Worm (Caenorhabditis elegans) whole organism, late embryonic: ENCODE measurements around the gene Y66D12A.10.

Source experiments
- C08G9.2 ChIP-seq: sonication (generic microtip); optimal IDR thresholded peaks from 2 replicates; lab custom pipeline; 2016; ENCODE audit warnings: mild to moderate bottlenecking, missing genetic modification characterization, moderate library complexity, missing compliant biosample characterization
- C38D4.7 ChIP-seq: fragments of 200-800 bp; sonication (Bioruptor generic); optimal IDR thresholded peaks from 2 replicates; lab custom pipeline; 2018; ENCODE audit warnings: mild to moderate bottlenecking, missing genetic modification characterization, moderate library complexity, missing compliant biosample characterization
- F13H6.1 ChIP-seq: sonication (generic microtip); optimal IDR thresholded peaks from 2 replicates; lab custom pipeline; 2016; ENCODE audit warnings: missing genetic modification characterization, missing compliant biosample characterization
- K02D7.2 ChIP-seq: sonication (generic microtip); optimal IDR thresholded peaks from 2 replicates; lab custom pipeline; 2017; ENCODE audit warnings: mild to moderate bottlenecking, missing genetic modification characterization, missing compliant biosample characterization
- K09A11.1 ChIP-seq: sonication (generic microtip); optimal IDR thresholded peaks from 2 replicates; lab custom pipeline; 2017; ENCODE audit warnings: antibody characterized with exemption, mild to moderate bottlenecking, missing genetic modification characterization, missing compliant biosample characterization; ENCODE audit not compliant: insufficient read depth
- ahr-1 ChIP-seq: sonication (generic microtip); optimal IDR thresholded peaks from 2 replicates; lab custom pipeline; 2016; ENCODE audit warnings: missing genetic modification characterization, missing compliant biosample characterization
- ama-1 ChIP-seq: fragments of 150-350 bp; optimal IDR thresholded peaks from 2 replicates; lab custom pipeline; 2014
- ceh-14 ChIP-seq: sonication (generic microtip); optimal IDR thresholded peaks from 2 replicates; lab custom pipeline; 2016; ENCODE audit warnings: missing genotype, missing genetic modification characterization, missing compliant biosample characterization
- ceh-19 ChIP-seq: fragments of 200-800 bp; sonication (Bioruptor generic); optimal IDR thresholded peaks from 2 replicates; lab custom pipeline; 2018; ENCODE audit warnings: mild to moderate bottlenecking, missing genetic modification characterization, missing compliant biosample characterization
- ceh-24 ChIP-seq: sonication (generic microtip); optimal IDR thresholded peaks from 2 replicates; lab custom pipeline; 2016; ENCODE audit warnings: mild to moderate bottlenecking, missing genetic modification characterization, missing compliant biosample characterization
- ceh-31 ChIP-seq: sonication (generic microtip); optimal IDR thresholded peaks from 2 replicates; lab custom pipeline; 2016; ENCODE audit warnings: missing genetic modification characterization, missing compliant biosample characterization
- ceh-48 ChIP-seq: sonication (generic microtip); optimal IDR thresholded peaks from 2 replicates; lab custom pipeline; 2016; ENCODE audit warnings: missing genetic modification characterization, inconsistent platforms, missing compliant biosample characterization
- ceh-9 ChIP-seq: sonication (generic microtip); optimal IDR thresholded peaks from 2 replicates; lab custom pipeline; 2016; ENCODE audit warnings: mild to moderate bottlenecking, missing genetic modification characterization, inconsistent platforms, missing compliant biosample characterization
- elt-2 ChIP-seq: sonication (generic microtip); optimal IDR thresholded peaks from 2 replicates; lab custom pipeline; 2016; ENCODE audit warnings: missing genetic modification reagents, missing genetic modification characterization, missing compliant biosample characterization
- fax-1 ChIP-seq: sonication (generic microtip); optimal IDR thresholded peaks from 2 replicates; lab custom pipeline; 2016; ENCODE audit warnings: missing genotype, missing genetic modification characterization, missing compliant biosample characterization
- fkh-6 ChIP-seq: sonication (generic microtip); optimal IDR thresholded peaks from 2 replicates; lab custom pipeline; 2016; ENCODE audit warnings: missing genetic modification characterization, missing compliant biosample characterization
- gmeb-2 ChIP-seq: sonication (generic microtip); optimal IDR thresholded peaks from 2 replicates; lab custom pipeline; 2016; ENCODE audit warnings: missing genetic modification characterization, inconsistent platforms, missing compliant biosample characterization
- hlh-13 ChIP-seq: fragments of 200-800 bp; sonication (Bioruptor generic); optimal IDR thresholded peaks from 2 replicates; lab custom pipeline; 2018; ENCODE audit warnings: mild to moderate bottlenecking, missing genetic modification characterization, missing compliant biosample characterization
- hlh-15 ChIP-seq: sonication (generic microtip); optimal IDR thresholded peaks from 2 replicates; lab custom pipeline; 2016; ENCODE audit warnings: missing genetic modification characterization, missing compliant biosample characterization
- hlh-6 ChIP-seq: sonication (generic microtip); optimal IDR thresholded peaks from 2 replicates; lab custom pipeline; 2016; ENCODE audit warnings: missing genotype, missing genetic modification characterization, missing compliant biosample characterization
- lim-6 ChIP-seq: sonication (generic microtip); optimal IDR thresholded peaks from 2 replicates; lab custom pipeline; 2016; ENCODE audit warnings: missing genetic modification characterization, missing compliant biosample characterization
- mec-3 ChIP-seq: sonication (generic microtip); optimal IDR thresholded peaks from 2 replicates; lab custom pipeline; 2016; ENCODE audit warnings: borderline replicate concordance, missing genetic modification characterization, missing compliant biosample characterization
- nfya-1 ChIP-seq: sonication (generic microtip); optimal IDR thresholded peaks from 2 replicates; lab custom pipeline; 2017; ENCODE audit warnings: missing genetic modification characterization, mild to moderate bottlenecking, missing compliant biosample characterization, antibody characterized with exemption, moderate library complexity
- nhr-11 ChIP-seq: fragments of 150-350 bp; optimal IDR thresholded peaks from 2 replicates; lab custom pipeline; 2014; ENCODE audit warnings: missing biosample characterization, missing genetic modification characterization
- nhr-232 ChIP-seq: sonication (generic microtip); optimal IDR thresholded peaks from 2 replicates; lab custom pipeline; 2016; ENCODE audit warnings: missing genetic modification characterization, missing compliant biosample characterization
- npax-4 ChIP-seq: sonication (generic microtip); optimal IDR thresholded peaks from 2 replicates; lab custom pipeline; 2016; ENCODE audit warnings: missing genetic modification characterization, missing compliant biosample characterization
- odd-2 ChIP-seq: sonication (generic microtip); optimal IDR thresholded peaks from 2 replicates; lab custom pipeline; 2017; ENCODE audit warnings: antibody characterized with exemption, mild to moderate bottlenecking, missing genetic modification characterization, missing compliant biosample characterization
- pha-2 ChIP-seq: sonication (generic microtip); optimal IDR thresholded peaks from 2 replicates; lab custom pipeline; 2017; ENCODE audit warnings: mild to moderate bottlenecking, missing genetic modification characterization, missing compliant biosample characterization
- pha-4 ChIP-seq: fragments of 150-350 bp; optimal IDR thresholded peaks from 2 replicates; lab custom pipeline; 2018; ENCODE audit warnings: missing biosample characterization, missing genetic modification reagents, missing genetic modification characterization
- pros-1 ChIP-seq: fragments of 150-350 bp; optimal IDR thresholded peaks from 2 replicates; lab custom pipeline; 2014; ENCODE audit warnings: missing biosample characterization, missing genetic modification reagents, missing genetic modification characterization
- sox-2 ChIP-seq: fragments of 200-800 bp; sonication (Bioruptor generic); IDR thresholded peaks from 2 replicates; pipeline ENCODE4 v1.3.6; 2022; ENCODE audit warnings: missing genetic modification reagents, missing genetic modification characterization, missing compliant biosample characterization
- sox-4 ChIP-seq: sonication (generic microtip); optimal IDR thresholded peaks from 2 replicates; lab custom pipeline; 2017; ENCODE audit warnings: mild to moderate bottlenecking, missing genetic modification characterization, inconsistent platforms, missing compliant biosample characterization
- syd-9 ChIP-seq: sonication (generic microtip); optimal IDR thresholded peaks from 2 replicates; lab custom pipeline; 2016; ENCODE audit warnings: mild to moderate bottlenecking, missing genetic modification characterization, moderate library complexity, missing compliant biosample characterization
- tbx-7 ChIP-seq: sonication (generic microtip); optimal IDR thresholded peaks from 2 replicates; lab custom pipeline; 2016; ENCODE audit warnings: missing genotype, missing genetic modification characterization, missing compliant biosample characterization
- unc-55 ChIP-seq: sonication (generic microtip); optimal IDR thresholded peaks from 2 replicates; lab custom pipeline; 2017; ENCODE audit warnings: missing biosample characterization, missing genetic modification reagents, missing genetic modification characterization

The Y66D12A.10 gene

ce11 chrIII:11581372-11581771 lies 15.7 kb downstream of the Y66D12A.10 start, which contains the start of the genes Y66D12A.6 and ceh-92:
Y66D12A.6 (minus strand) TSS chrIII:11581402.
ceh-92 (plus strand) TSS chrIII:11581600.
- TF ChIP-seq syd-9 (tag; lab: Kevin White, UChicago) (no peak), ceh-48 (no peak), hlh-13 (GFP tag; lab: Kevin White, UChicago) (no peak), F13H6.1 (no peak), hlh-15 (no peak), ceh-14 (tag; lab: Kevin White, UChicago) (no peak), sox-4 (no peak)

ce11 chrIII:11582569-11582968 lies 16.9 kb downstream of the Y66D12A.10 start:
- TF ChIP-seq pha-2 (tag; lab: Kevin White, UChicago) (no peak), nfya-1 (tag; lab: Kevin White, UChicago) (peak; percentile 86)

- TF ChIP-seq lim-6 (tag; lab: Kevin White, UChicago), result no peak
- TF ChIP-seq K02D7.2 (tag; lab: Kevin White, UChicago), result no peak
Measured at ce11 chrIII:11588911-11589310, 23.2 kb downstream of the Y66D12A.10 start, which contains the start of gene Y66D12A.3. Y66D12A.3 (plus strand) TSS chrIII:11589211.

ce11 chrIII:11589311-11589710 lies 23.6 kb downstream of the Y66D12A.10 start:
- TF ChIP-seq nfya-1 (tag; lab: Kevin White, UChicago) (peak; percentile 63), gmeb-2 (tag; lab: Kevin White, UChicago) (no peak), odd-2 (tag; lab: Kevin White, UChicago) (no peak)

- TF ChIP-seq ahr-1 (tag; lab: Kevin White, UChicago), result no peak
Measured at ce11 chrIII:11590255-11590654, 24.6 kb downstream of the Y66D12A.10 start.

- TF ChIP-seq hlh-6 (no peak), ceh-48 (peak; percentile 13)
Measured at ce11 chrIII:11592096-11592495, 26.4 kb downstream of the Y66D12A.10 start.

ce11 chrIII:11607870-11608269 lies 42.2 kb downstream of the Y66D12A.10 start, which contains the start of gene Y66D12A.1:
Y66D12A.1 (plus strand) TSS chrIII:11608170.
- no peak for TF ChIP-seq nhr-11 (tag; lab: Kevin White, UChicago)
- TF ChIP-seq mec-3 (tag; lab: Kevin White, UChicago), result no peak
- no peak for TF ChIP-seq npax-4 (tag; lab: Kevin White, UChicago)
- no peak for TF ChIP-seq elt-2 (tag; lab: Kevin White, UChicago)
- no peak for TF ChIP-seq ceh-31
- no peak for TF ChIP-seq ceh-24 (tag; lab: Kevin White, UChicago)
- no peak for TF ChIP-seq K09A11.1 (tag; lab: Kevin White, UChicago)
- TF ChIP-seq hlh-13 (GFP tag; lab: Kevin White, UChicago), result no peak
- no peak for TF ChIP-seq C08G9.2 (tag; lab: Kevin White, UChicago)
- TF ChIP-seq fkh-6, result no peak
- no peak for TF ChIP-seq syd-9 (tag; lab: Kevin White, UChicago)
- TF ChIP-seq unc-55 (GFP tag; lab: Kevin White, UChicago), result no peak
- TF ChIP-seq ama-1 (lab: Kevin White, UChicago), result no peak
- TF ChIP-seq nhr-232 (tag; lab: Kevin White, UChicago), result no peak
- TF ChIP-seq, all 69 proteins: peak for 0

ce11 chrIII:11609568-11609967 lies 43.9 kb downstream of the Y66D12A.10 start, which contains the start of gene Y66D12A.30:
Y66D12A.30 (plus strand) TSS chrIII:11609868.
- TF ChIP-seq sox-4 (no peak), fax-1 (tag; lab: Kevin White, UChicago) (no peak), ama-1 (lab: Kevin White, UChicago) (no peak), ceh-9 (tag; lab: Kevin White, UChicago) (no peak), nhr-232 (tag; lab: Kevin White, UChicago) (no peak), ceh-31 (no peak), unc-55 (GFP tag; lab: Kevin White, UChicago) (no peak), lim-6 (tag; lab: Kevin White, UChicago) (no peak), C38D4.7 (GFP tag; lab: Kevin White, UChicago) (no peak), pha-4 (tag; lab: Kevin White, UChicago) (no peak), K09A11.1 (tag; lab: Kevin White, UChicago) (no peak), tbx-7 (tag; lab: Kevin White, UChicago) (no peak), mec-3 (tag; lab: Kevin White, UChicago) (no peak), sox-2 (no peak), ceh-19 (GFP tag; lab: Kevin White, UChicago) (no peak), pros-1 (tag; lab: Kevin White, UChicago) (no peak)
